Fruit fly (Drosophila melanogaster): ENCODE data around the gene Septin4.

Gene Septin4

dm6 chrX:16650078-16651063, 44.6 kb downstream of the Septin4 start (continued):
- peak; percentile 23 for TF ChIP-seq BtbVII (GFP tag; optimal IDR thresholded peaks at IDR 0.05)
- peak; percentile 5 for TF ChIP-seq abd-A (tag; optimal IDR thresholded peaks at IDR 0.05)
- peak; percentile 85 for TF ChIP-seq Antp (GFP tag; optimal IDR thresholded peaks at IDR 0.05)
- peak; percentile 70 for TF ChIP-seq CG7839 (tag; optimal IDR thresholded peaks at IDR 0.05)
- no peak for TF ChIP-seq Spps (tag; optimal IDR thresholded peaks at IDR 0.05)
- TF ChIP-seq B-H1 (GFP tag; IDR thresholded peaks at IDR 0.05): peak; percentile 68; the same call in 2 of the 3 replicates
- TF ChIP-seq org-1 (GFP tag; optimal IDR thresholded peaks at IDR 0.05): peak; percentile 57
- peak; percentile 83 for TF ChIP-seq run (tag; optimal IDR thresholded peaks at IDR 0.05)
- TF ChIP-seq HLH3B (GFP tag; IDR thresholded peaks at IDR 0.05): peak; percentile 47; the same call in 1 of the 2 replicates
- TF ChIP-seq Gsc (GFP tag; IDR thresholded peaks at IDR 0.05): no peak
- TF ChIP-seq CG10654 (GFP tag; optimal IDR thresholded peaks at IDR 0.05): no peak
- TF ChIP-seq CG11398 (GFP tag; optimal IDR thresholded peaks at IDR 0.05): no peak
- TF ChIP-seq Doc3 (GFP tag; IDR thresholded peaks at IDR 0.05; ENCODE audit: partially characterized antibody): no peak
- TF ChIP-seq H2.0 (GFP tag; IDR thresholded peaks at IDR 0.05): no peak
- no peak for TF ChIP-seq CG5245 (GFP tag; optimal IDR thresholded peaks at IDR 0.05)
- TF ChIP-seq NFAT (GFP tag; IDR thresholded peaks at IDR 0.05): no peak
- no peak for TF ChIP-seq CG15011 (GFP tag; optimal IDR thresholded peaks at IDR 0.05)
- TF ChIP-seq fd3F (GFP tag; optimal IDR thresholded peaks at IDR 0.05): no peak
- TF ChIP-seq eve (GFP tag; optimal IDR thresholded peaks at IDR 0.05): no peak
- TF ChIP-seq CG4424 (GFP tag; optimal IDR thresholded peaks at IDR 0.05): no peak
- no peak for TF ChIP-seq CG7745 (tag; optimal IDR thresholded peaks at IDR 0.05)
- no peak for TF ChIP-seq tup (GFP tag; optimal IDR thresholded peaks at IDR 0.05)
- TF ChIP-seq prd (optimal IDR thresholded peaks at IDR 0.05): no peak
- TF ChIP-seq prd (GFP tag; IDR thresholded peaks at IDR 0.05): peak; percentile 26; the same call in 1 of the 3 replicates
- no peak for TF ChIP-seq TFAM (GFP tag; optimal IDR thresholded peaks at IDR 0.05)
- TF ChIP-seq gem (tag; optimal IDR thresholded peaks at IDR 0.05): peak; percentile 51
- no peak for TF ChIP-seq Hey (tag; optimal IDR thresholded peaks at IDR 0.05)
- TF ChIP-seq lilli (GFP tag; optimal IDR thresholded peaks at IDR 0.05): peak; percentile 78
- peak; percentile 43 for TF ChIP-seq Sox102F (GFP tag; optimal IDR thresholded peaks at IDR 0.05)
- TF ChIP-seq Ptx1 (GFP tag; IDR thresholded peaks at IDR 0.05): peak; percentile 58
- TF ChIP-seq CG10321 (GFP tag; IDR thresholded peaks at IDR 0.05): peak; percentile 60; the same call in 1 of the 2 replicates
- TF ChIP-seq CG31365 (tag; optimal IDR thresholded peaks at IDR 0.05): no peak
- no peak for TF ChIP-seq Chrac-16 (GFP tag; optimal IDR thresholded peaks at IDR 0.05)
- peak; percentile 10 for TF ChIP-seq unpg (GFP tag; optimal IDR thresholded peaks at IDR 0.05)
- peak; percentile 40; the same call in 1 of the 3 replicates for TF ChIP-seq gce (GFP tag; IDR thresholded peaks at IDR 0.05)
- TF ChIP-seq row (GFP tag; IDR thresholded peaks at IDR 0.05): peak; percentile 54
- peak; percentile 37 for TF ChIP-seq CG15601 (tag; optimal IDR thresholded peaks at IDR 0.05)
- TF ChIP-seq Med (GFP tag): peak; percentile 97
- TF ChIP-seq CG6813 (GFP tag; optimal IDR thresholded peaks at IDR 0.05): peak; percentile 32
- TF ChIP-seq oc (tag; optimal IDR thresholded peaks at IDR 0.05): peak; percentile 57
- TF ChIP-seq Drgx (GFP tag; IDR thresholded peaks at IDR 0.05): peak; percentile 63
- peak; percentile 77 for TF ChIP-seq ci (GFP tag; IDR thresholded peaks at IDR 0.05)
- peak; percentile 58 for TF ChIP-seq gro (GFP tag; optimal IDR thresholded peaks at IDR 0.05)
- TF ChIP-seq Atf6 (GFP tag; IDR thresholded peaks at IDR 0.05): peak; percentile 81; the same call in 1 of the 2 replicates
- peak; percentile 32 for TF ChIP-seq Hmx (GFP tag; optimal IDR thresholded peaks at IDR 0.05)
- peak; percentile 66 for TF ChIP-seq Xrp1 (GFP tag; IDR thresholded peaks at IDR 0.05)
- TF ChIP-seq Hand (GFP tag; optimal IDR thresholded peaks at IDR 0.05): no peak
- peak; percentile 70 for TF ChIP-seq mam (GFP tag; optimal IDR thresholded peaks at IDR 0.05)
- no peak for TF ChIP-seq CG9437 (GFP tag; optimal IDR thresholded peaks at IDR 0.05)

All from whole organism, embryonic.